Fruit fly (Drosophila melanogaster) whole organism, embryonic: Measurements from ENCODE around the gene BHD.
A peak's percentile ranks its signal among the peaks of the same experiment; 100 is the strongest.

Source experiments
- CG10462 ChIP-seq: fragments of 200-800 bp; sonication (Bioruptor generic); optimal IDR thresholded peaks from 2 replicates; lab custom pipeline; 2016; ENCODE audit warnings: missing biosample characterization, missing genetic modification characterization
- CG10979 ChIP-seq: fragments of 200-800 bp; sonication (Bioruptor generic); optimal IDR thresholded peaks from 2 replicates; lab custom pipeline; 2018; ENCODE audit warnings: missing biosample characterization, mild to moderate bottlenecking, missing genetic modification characterization, moderate library complexity
- CG11085 ChIP-seq: fragments of 200-800 bp; sonication (Bioruptor generic); IDR thresholded peaks from 2 replicates; pipeline ENCODE4 v1.3.6; 2022; ENCODE audit warnings: missing biosample characterization, missing genetic modification characterization
- CG12299 ChIP-seq: fragments of 200-800 bp; sonication (Bioruptor generic); optimal IDR thresholded peaks from 2 replicates; lab custom pipeline; 2018; ENCODE audit warnings: missing biosample characterization, mild to moderate bottlenecking, missing genetic modification characterization
- CG12659 ChIP-seq: fragments of 200-800 bp; sonication (Bioruptor generic); optimal IDR thresholded peaks from 3 replicates; lab custom pipeline; 2017; ENCODE audit warnings: mild to moderate bottlenecking, missing biosample characterization, missing genetic modification reagents, missing genetic modification characterization
- CG13296 ChIP-seq: fragments of 200-800 bp; sonication (Bioruptor generic); optimal IDR thresholded peaks from 3 replicates; lab custom pipeline; 2018; ENCODE audit warnings: missing biosample characterization, mild to moderate bottlenecking, missing genetic modification characterization
- CG13894 ChIP-seq: fragments of 200-800 bp; sonication (Bioruptor generic); optimal IDR thresholded peaks from 3 replicates; lab custom pipeline; 2018; ENCODE audit warnings: missing biosample characterization, mild to moderate bottlenecking, missing genetic modification characterization, moderate library complexity
- CG1529 ChIP-seq: fragments of 200-800 bp; sonication (Bioruptor generic); optimal IDR thresholded peaks from 3 replicates; lab custom pipeline; 2018; ENCODE audit warnings: missing biosample characterization, missing genetic modification characterization
- CG15696 ChIP-seq: fragments of 200-800 bp; sonication (Bioruptor generic); optimal IDR thresholded peaks from 2 replicates; lab custom pipeline; 2019; ENCODE audit warnings: missing biosample characterization, mild to moderate bottlenecking, missing genetic modification characterization, moderate library complexity
- CG17612 ChIP-seq: fragments of 200-800 bp; sonication (Bioruptor generic); IDR thresholded peaks from 2 replicates; pipeline ENCODE4 v1.3.6; 2022; ENCODE audit warnings: missing biosample characterization, missing genetic modification characterization
- CG17829 ChIP-seq: fragments of 200-800 bp; optimal IDR thresholded peaks from 2 replicates; lab custom pipeline; 2019; ENCODE audit warnings: missing biosample characterization, mild to moderate bottlenecking, missing genetic modification characterization, moderate library complexity
- CG18262 ChIP-seq: fragments of 200-800 bp; optimal IDR thresholded peaks from 3 replicates; lab custom pipeline; 2019; ENCODE audit warnings: missing biosample characterization, mild to moderate bottlenecking, missing genetic modification characterization, moderate library complexity
- CG18764 ChIP-seq: fragments of 200-800 bp; sonication (Bioruptor generic); optimal IDR thresholded peaks from 3 replicates; lab custom pipeline; 2016; ENCODE audit warnings: missing biosample characterization, missing genetic modification characterization
- CG31224 ChIP-seq: fragments of 200-800 bp; sonication (Bioruptor generic); IDR thresholded peaks from 2 replicates; pipeline ENCODE4 v1.3.6; 2022; ENCODE audit warnings: missing biosample characterization, missing genetic modification characterization
- CG32767 ChIP-seq: fragments of 200-800 bp; sonication (Bioruptor generic); IDR thresholded peaks from 2 replicates; pipeline ENCODE4 v1.3.6; 2022; ENCODE audit warnings: missing biosample characterization, missing genetic modification characterization
- CG33557 ChIP-seq: fragments of 200-800 bp; sonication (Bioruptor generic); optimal IDR thresholded peaks from 2 replicates; lab custom pipeline; 2019; ENCODE audit warnings: missing biosample characterization, mild to moderate bottlenecking, missing genetic modification characterization, moderate library complexity
- CG34422 ChIP-seq: fragments of 200-800 bp; sonication (Bioruptor generic); IDR thresholded peaks from 3 replicates; pipeline ENCODE4 v1.3.6; 2022; ENCODE audit warnings: missing biosample characterization, missing genetic modification characterization
- CG4404 ChIP-seq: fragments of 200-800 bp; sonication (Bioruptor generic); IDR thresholded peaks from 2 replicates; pipeline ENCODE4 v1.3.6; 2022; ENCODE audit warnings: missing biosample characterization, missing genetic modification characterization
- CG6791 ChIP-seq: fragments of 200-800 bp; sonication (Bioruptor generic); IDR thresholded peaks from 3 replicates; pipeline ENCODE4 v1.3.6; 2022; ENCODE audit warnings: missing biosample characterization, missing genetic modification characterization; ENCODE audit not compliant: partially characterized antibody
- CG7357 ChIP-seq: fragments of 200-800 bp; sonication (Bioruptor generic); IDR thresholded peaks from 3 replicates; pipeline ENCODE4 v1.3.6; 2022; ENCODE audit warnings: missing biosample characterization, missing genetic modification characterization
- CG9437 ChIP-seq: fragments of 200-800 bp; sonication (Bioruptor generic); optimal IDR thresholded peaks from 2 replicates; lab custom pipeline; 2018; ENCODE audit warnings: missing biosample characterization, mild to moderate bottlenecking, missing genetic modification characterization
- Dfd ChIP-seq, 2 experiments: fragments of >200 bp; optimal IDR thresholded peaks; 2 replicates each; lab custom pipeline; 2017; ENCODE audit warnings: missing biosample characterization in 2 of 2, missing genetic modification characterization in 2 of 2
- Doc3 ChIP-seq: fragments of 200-800 bp; sonication (Bioruptor generic); IDR thresholded peaks from 3 replicates; pipeline ENCODE4 v1.3.6; 2022; ENCODE audit warnings: missing biosample characterization, missing genetic modification characterization; ENCODE audit not compliant: partially characterized antibody
- Drgx ChIP-seq: fragments of 200-800 bp; sonication (Bioruptor generic); IDR thresholded peaks from 2 replicates; pipeline ENCODE4 v1.3.6; 2022; ENCODE audit warnings: missing biosample characterization, missing genetic modification characterization
- Ets97D ChIP-seq: fragments of 200-800 bp; sonication (Bioruptor generic); optimal IDR thresholded peaks from 3 replicates; lab custom pipeline; 2016; ENCODE audit warnings: missing biosample characterization, missing genetic modification characterization
- Fer3 ChIP-seq: fragments of 200-800 bp; sonication (Bioruptor generic); optimal IDR thresholded peaks from 2 replicates; lab custom pipeline; 2018; ENCODE audit warnings: missing biosample characterization, mild to moderate bottlenecking, missing genetic modification characterization, moderate library complexity
- Gsc ChIP-seq: fragments of 200-800 bp; sonication (Bioruptor generic); IDR thresholded peaks from 2 replicates; pipeline ENCODE4 v1.3.6; 2022; ENCODE audit warnings: missing biosample characterization, missing genetic modification characterization
- HHEX ChIP-seq: fragments of 200-800 bp; sonication (Bioruptor generic); optimal IDR thresholded peaks from 3 replicates; lab custom pipeline; 2017; ENCODE audit warnings: missing biosample characterization, mild to moderate bottlenecking, missing genetic modification characterization, missing genetic modification reagents
- HmgZ ChIP-seq: fragments of 200-800 bp; sonication (Bioruptor generic); optimal IDR thresholded peaks from 2 replicates; lab custom pipeline; 2018; ENCODE audit warnings: missing biosample characterization, mild to moderate bottlenecking, missing genetic modification characterization
- Kr ChIP-seq: fragments of 200-800 bp; sonication (Bioruptor generic); optimal IDR thresholded peaks from 2 replicates; lab custom pipeline; 2017; ENCODE audit warnings: missing biosample characterization, mild to moderate bottlenecking, missing genetic modification characterization
- PHDP ChIP-seq: fragments of 200-800 bp; sonication (Bioruptor generic); optimal IDR thresholded peaks from 3 replicates; lab custom pipeline; 2018; ENCODE audit warnings: missing biosample characterization, mild to moderate bottlenecking, missing genetic modification characterization, moderate library complexity
- Ravus ChIP-seq: fragments of 200-800 bp; sonication (Bioruptor generic); IDR thresholded peaks from 2 replicates; pipeline ENCODE4 v1.3.6; 2022; ENCODE audit warnings: missing biosample characterization, missing genetic modification characterization
- Ssrp ChIP-seq: fragments of 200-800 bp; sonication (Bioruptor generic); optimal IDR thresholded peaks from 2 replicates; lab custom pipeline; 2018; ENCODE audit warnings: missing biosample characterization, mild to moderate bottlenecking, missing genetic modification characterization, moderate library complexity
- TFAM ChIP-seq: fragments of 200-800 bp; sonication (Bioruptor generic); optimal IDR thresholded peaks from 2 replicates; lab custom pipeline; 2017; ENCODE audit warnings: missing biosample characterization, missing genetic modification characterization, inconsistent platforms
- Usf ChIP-seq: fragments of 200-800 bp; sonication (Bioruptor generic); optimal IDR thresholded peaks from 2 replicates; lab custom pipeline; 2017; ENCODE audit warnings: missing genotype, missing biosample characterization, missing genetic modification characterization
- Xrp1 ChIP-seq: fragments of 200-800 bp; sonication (Bioruptor generic); IDR thresholded peaks from 2 replicates; pipeline ENCODE4 v1.3.6; 2022; ENCODE audit warnings: missing biosample characterization, missing genetic modification characterization
- ab ChIP-seq: fragments of 200-800 bp; sonication (Bioruptor generic); optimal IDR thresholded peaks from 2 replicates; lab custom pipeline; 2016; ENCODE audit warnings: missing biosample characterization, missing genetic modification characterization
- az2 ChIP-seq: fragments of 200-800 bp; sonication (Bioruptor generic); optimal IDR thresholded peaks from 3 replicates; lab custom pipeline; 2016; ENCODE audit warnings: missing biosample characterization, missing genetic modification characterization
- bowl ChIP-seq: fragments of 200-800 bp; sonication (Bioruptor generic); IDR thresholded peaks from 2 replicates; pipeline ENCODE4 v1.3.6; 2022; ENCODE audit warnings: missing biosample characterization, missing genetic modification characterization
- caup ChIP-seq: fragments of 200-800 bp; sonication (Bioruptor generic); optimal IDR thresholded peaks from 3 replicates; lab custom pipeline; 2017; ENCODE audit warnings: missing biosample characterization, mild to moderate bottlenecking, missing genetic modification characterization, moderate library complexity; ENCODE audit not compliant: severe bottlenecking
- dan ChIP-seq: fragments of 200-800 bp; sonication (Bioruptor generic); IDR thresholded peaks from 2 replicates; pipeline ENCODE4 v1.3.6; 2022; ENCODE audit warnings: missing biosample characterization, missing genetic modification characterization
- ems ChIP-seq: fragments of 200-800 bp; sonication (Bioruptor generic); optimal IDR thresholded peaks from 3 replicates; lab custom pipeline; 2016; ENCODE audit warnings: missing biosample characterization, missing genetic modification characterization
- jing ChIP-seq: fragments of 200-800 bp; sonication (Bioruptor generic); optimal IDR thresholded peaks from 2 replicates; lab custom pipeline; 2018; ENCODE audit warnings: missing biosample characterization, mild to moderate bottlenecking, missing genetic modification characterization
- jumu ChIP-seq: fragments of 200-800 bp; sonication (Bioruptor generic); optimal IDR thresholded peaks from 3 replicates; lab custom pipeline; 2016; ENCODE audit warnings: missing biosample characterization, missing genetic modification characterization
- onecut ChIP-seq: fragments of 200-800 bp; sonication (Bioruptor generic); IDR thresholded peaks from 2 replicates; pipeline ENCODE4 v1.3.6; 2022; ENCODE audit warnings: missing biosample characterization, missing genetic modification characterization
- pnt ChIP-seq: fragments of 200-800 bp; sonication (Bioruptor generic); optimal IDR thresholded peaks from 3 replicates; lab custom pipeline; 2016; ENCODE audit warnings: missing biosample characterization, missing genetic modification characterization
- prd ChIP-seq, 3 experiments: fragments of >200 bp in 2 of 3; fragments of 200-800 bp in 1 of 3; sonication (Bioruptor generic) in 1 of 3; optimal IDR thresholded peaks in 2 of 3; IDR thresholded peaks in 1 of 3; 2 replicates in 2 of 3; 3 replicates in 1 of 3; pipeline versions ENCODE4 v1.3.6 to Lab custom; 2017 to 2022; ENCODE audit warnings: missing biosample characterization in 1 of 3, missing genetic modification characterization in 1 of 3
- sqz ChIP-seq: fragments of 200-800 bp; sonication (Bioruptor generic); optimal IDR thresholded peaks from 3 replicates; lab custom pipeline; 2018; ENCODE audit warnings: missing biosample characterization, mild to moderate bottlenecking, missing genetic modification characterization
- tna ChIP-seq: fragments of 200-800 bp; sonication (Bioruptor generic); IDR thresholded peaks from 2 replicates; pipeline ENCODE4 v1.3.6; 2022; ENCODE audit warnings: missing biosample characterization, missing genetic modification characterization; ENCODE audit not compliant: partially characterized antibody
- wor ChIP-seq: fragments of 200-800 bp; sonication (Bioruptor generic); IDR thresholded peaks from 2 replicates; pipeline ENCODE4 v1.3.6; 2022; ENCODE audit warnings: missing biosample characterization, missing genetic modification characterization

Gene BHD

DNA sequence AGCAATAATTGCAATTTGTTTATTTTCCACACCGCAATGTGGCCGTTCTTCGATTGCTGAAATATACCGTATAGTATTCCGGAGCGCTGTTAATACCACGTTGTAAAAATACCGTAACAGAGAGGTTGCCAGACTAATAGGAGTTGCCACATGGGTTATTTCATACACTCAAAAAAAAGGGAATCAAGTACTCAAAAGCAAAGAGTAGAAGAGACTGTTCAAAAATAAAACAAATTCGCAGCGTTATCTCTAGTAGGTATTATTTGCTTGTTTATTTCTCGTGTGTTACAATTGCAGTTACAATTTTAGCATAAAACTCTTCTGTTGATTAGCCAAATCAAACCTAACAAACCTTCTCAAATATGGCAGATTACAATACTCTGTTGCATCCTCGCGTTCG, 12.1 kb downstream of the BHD start, which contains the start of gene MED4 (continued):
- TF ChIP-seq Gsc (GFP tag; lab: Robert Waterston, UW) (no peak), Dfd (GFP tag; optimal IDR thresholded peaks at IDR 0.05; lab: Kevin White, UChicago) (no peak), CG34422 (GFP tag; lab: Robert Waterston, UW) (peak; percentile 92), CG17829 (tag; lab: Kevin White, UChicago) (peak; percentile 69), tna (GFP tag; lab: Robert Waterston, UW) (no peak), TFAM (no peak), az2 (GFP tag; lab: Kevin White, UChicago) (peak; percentile 81), pnt (peak; percentile 85), Drgx (GFP tag; lab: Robert Waterston, UW) (peak; percentile 83), Kr (GFP tag; lab: Kevin White, UChicago) (no peak), CG12659 (GFP tag; lab: Kevin White, UChicago) (peak; percentile 91), CG33557 (GFP tag; lab: Kevin White, UChicago) (peak; percentile 37), CG7357 (peak; percentile 42; the same call in 1 of the 3 replicates), CG31224 (GFP tag; lab: Robert Waterston, UW) (peak; percentile 71), CG10462 (peak; percentile 21), CG12299 (tag; lab: Kevin White, UChicago) (peak; percentile 69), HmgZ (tag; lab: Kevin White, UChicago) (peak; percentile 87), CG13296 (GFP tag; lab: Kevin White, UChicago) (peak; percentile 60), caup (GFP tag; lab: Kevin White, UChicago) (peak; percentile 75), bowl (GFP tag; lab: Robert Waterston, UW) (peak; percentile 54; the same call in 1 of the 2 replicates), jumu (GFP tag; lab: Kevin White, UChicago) (peak; percentile 82), CG11085 (GFP tag; lab: Robert Waterston, UW) (peak; percentile 79), CG17612 (GFP tag; lab: Robert Waterston, UW) (no peak), CG18764 (peak; percentile 69), CG1529 (peak; percentile 33), prd (optimal IDR thresholded peaks at IDR 0.05; lab: Kevin White, UChicago) (no peak), prd (GFP tag; IDR thresholded peaks at IDR 0.05; lab: Robert Waterston, UW) (peak; percentile 80), ab (GFP tag; lab: Kevin White, UChicago) (peak; percentile 66), wor (no peak), dan (GFP tag; lab: Robert Waterston, UW) (no peak), Ravus (GFP tag; lab: Robert Waterston, UW) (no peak), CG4404 (GFP tag; lab: Robert Waterston, UW) (0 out of 2 replicates have a peak, but pooled peaks have one; percentile 10), CG32767 (GFP tag; lab: Robert Waterston, UW) (peak; percentile 74), Fer3 (tag; lab: Kevin White, UChicago) (peak; percentile 68), CG13894 (tag; lab: Kevin White, UChicago) (peak; percentile 72), Ssrp (tag; lab: Kevin White, UChicago) (peak; percentile 59), CG15696 (peak; percentile 58), CG18262 (tag; lab: Kevin White, UChicago) (peak; percentile 61), onecut (GFP tag; lab: Robert Waterston, UW) (peak; percentile 52), Doc3 (GFP tag; lab: Robert Waterston, UW) (no peak), ems (peak; percentile 81), CG6791 (GFP tag; lab: Robert Waterston, UW) (no peak), CG10979 (tag; lab: Kevin White, UChicago) (peak; percentile 69), HHEX (GFP tag; lab: Kevin White, UChicago) (peak; percentile 71), Ets97D (peak; percentile 84), PHDP (tag; lab: Kevin White, UChicago) (peak; percentile 83), Xrp1 (GFP tag; lab: Robert Waterston, UW) (peak; percentile 79), sqz (no peak), jing (GFP tag; lab: Kevin White, UChicago) (no peak), Usf (peak; percentile 19), CG9437 (GFP tag; lab: Kevin White, UChicago) (peak; percentile 32)
